Fruit fly (Drosophila melanogaster): ENCODE data around the gene mthl2.

dm6 chr3L:5654403-5654883, 49.9 kb downstream of the mthl2 start, which contains the start of gene lin-28:
- TF ChIP-seq Sin3A (optimal IDR thresholded peaks at IDR 0.05), result no peak
- TF ChIP-seq insv (optimal IDR thresholded peaks at IDR 0.05), result no peak
- TF ChIP-seq Myc (optimal IDR thresholded peaks at IDR 0.05), result no peak
- TF ChIP-seq psq (optimal IDR thresholded peaks at IDR 0.05), result no peak

Measured in Kc167 (cell line).